Fruit fly (Drosophila melanogaster) whole organism, embryonic: ENCODE data around the gene Dus1.

Experiments
- CG10209 ChIP-seq: fragments of 200-800 bp; sonication (Bioruptor generic); optimal IDR thresholded peaks from 3 replicates; lab custom pipeline; 2017; ENCODE audit warnings: missing biosample characterization, mild to moderate bottlenecking, missing genetic modification characterization, missing genetic modification reagents
- CG10321 ChIP-seq: fragments of 200-800 bp; sonication (Bioruptor generic); IDR thresholded peaks from 2 replicates; pipeline ENCODE4 v1.3.6; 2022; ENCODE audit warnings: missing biosample characterization, missing genetic modification characterization
- CG10366 ChIP-seq: fragments of 200-800 bp; sonication (Bioruptor generic); IDR thresholded peaks from 2 replicates; pipeline ENCODE4 v1.3.6; 2022; ENCODE audit warnings: missing biosample characterization, missing genetic modification characterization
- CG11085 ChIP-seq: fragments of 200-800 bp; sonication (Bioruptor generic); IDR thresholded peaks from 2 replicates; pipeline ENCODE4 v1.3.6; 2022; ENCODE audit warnings: missing biosample characterization, missing genetic modification characterization
- CG11093 ChIP-seq: fragments of 200-800 bp; sonication (Bioruptor generic); IDR thresholded peaks from 3 replicates; pipeline ENCODE4 v1.3.6; 2022; ENCODE audit warnings: missing biosample characterization, missing genetic modification characterization
- CG13775 ChIP-seq: fragments of 200-800 bp; sonication (Bioruptor generic); optimal IDR thresholded peaks from 3 replicates; lab custom pipeline; 2017; ENCODE audit warnings: missing biosample characterization, mild to moderate bottlenecking, missing genetic modification characterization
- CG14014 ChIP-seq: fragments of 200-800 bp; sonication (Bioruptor generic); IDR thresholded peaks from 2 replicates; pipeline ENCODE4 v1.3.6; 2022; ENCODE audit warnings: missing biosample characterization, missing genetic modification characterization
- CG15479 ChIP-seq: fragments of 200-800 bp; sonication (Bioruptor generic); optimal IDR thresholded peaks from 3 replicates; lab custom pipeline; 2019; ENCODE audit warnings: missing biosample characterization, mild to moderate bottlenecking, missing genetic modification characterization, moderate library complexity
- CG17186 ChIP-seq: fragments of 200-800 bp; sonication (Bioruptor generic); optimal IDR thresholded peaks from 3 replicates; lab custom pipeline; 2017; ENCODE audit warnings: missing biosample characterization, missing genetic modification reagents, missing genetic modification characterization
- CG17385 ChIP-seq: fragments of 200-800 bp; sonication (Bioruptor generic); optimal IDR thresholded peaks from 3 replicates; lab custom pipeline; 2018; ENCODE audit warnings: missing biosample characterization, mild to moderate bottlenecking, missing genetic modification characterization
- CG17568 ChIP-seq: fragments of 200-800 bp; sonication (Bioruptor generic); optimal IDR thresholded peaks from 2 replicates; lab custom pipeline; 2018; ENCODE audit warnings: missing biosample characterization, mild to moderate bottlenecking, missing genetic modification characterization, moderate library complexity
- CG32532 ChIP-seq: fragments of 200-800 bp; sonication (Bioruptor generic); IDR thresholded peaks from 2 replicates; pipeline ENCODE4 v1.3.6; 2022; ENCODE audit warnings: missing biosample characterization, missing genetic modification characterization
- CG32772 ChIP-seq: fragments of 200-800 bp; sonication (Bioruptor generic); IDR thresholded peaks from 2 replicates; pipeline ENCODE4 v1.3.6; 2022; ENCODE audit warnings: missing biosample characterization, missing genetic modification characterization
- CG33557 ChIP-seq: fragments of 200-800 bp; sonication (Bioruptor generic); optimal IDR thresholded peaks from 2 replicates; lab custom pipeline; 2019; ENCODE audit warnings: missing biosample characterization, mild to moderate bottlenecking, missing genetic modification characterization, moderate library complexity
- CG34422 ChIP-seq: fragments of 200-800 bp; sonication (Bioruptor generic); IDR thresholded peaks from 3 replicates; pipeline ENCODE4 v1.3.6; 2022; ENCODE audit warnings: missing biosample characterization, missing genetic modification characterization
- CG6683 ChIP-seq: fragments of 200-800 bp; sonication (Bioruptor generic); optimal IDR thresholded peaks from 2 replicates; lab custom pipeline; 2017; ENCODE audit warnings: missing biosample characterization, mild to moderate bottlenecking, missing genetic modification characterization, missing genetic modification reagents
- CG7357 ChIP-seq: fragments of 200-800 bp; sonication (Bioruptor generic); IDR thresholded peaks from 3 replicates; pipeline ENCODE4 v1.3.6; 2022; ENCODE audit warnings: missing biosample characterization, missing genetic modification characterization
- CG8924 ChIP-seq: fragments of 200-800 bp; optimal IDR thresholded peaks from 3 replicates; lab custom pipeline; 2019; ENCODE audit warnings: missing biosample characterization, mild to moderate bottlenecking, missing genetic modification characterization, moderate library complexity
- CG8944 ChIP-seq: fragments of 200-800 bp; sonication (Bioruptor generic); optimal IDR thresholded peaks from 3 replicates; lab custom pipeline; 2016; ENCODE audit warnings: missing biosample characterization, missing genetic modification characterization
- CTCF ChIP-seq: fragments of 200-800 bp; sonication (Bioruptor generic); optimal IDR thresholded peaks from 2 replicates; lab custom pipeline; 2017; ENCODE audit warnings: missing biosample characterization, mild to moderate bottlenecking, missing genetic modification characterization, moderate library complexity
- CkIIα-i1 ChIP-seq: fragments of 200-800 bp; sonication (Bioruptor generic); IDR thresholded peaks from 2 replicates; pipeline ENCODE4 v1.3.6; 2022; ENCODE audit warnings: missing biosample characterization, missing genetic modification characterization
- Doc3 ChIP-seq: fragments of 200-800 bp; sonication (Bioruptor generic); IDR thresholded peaks from 3 replicates; pipeline ENCODE4 v1.3.6; 2022; ENCODE audit warnings: missing biosample characterization, missing genetic modification characterization; ENCODE audit not compliant: partially characterized antibody
- Dref ChIP-seq: fragments of 200-800 bp; sonication (Bioruptor generic); IDR thresholded peaks from 2 replicates; pipeline ENCODE4 v1.3.6; 2022; ENCODE audit warnings: missing biosample characterization, missing genetic modification characterization
- Mad ChIP-seq: fragments of 200-800 bp; sonication (Bioruptor generic); optimal IDR thresholded peaks from 2 replicates; lab custom pipeline; 2016; ENCODE audit warnings: missing biosample characterization, missing genetic modification characterization
- Meics ChIP-seq: fragments of 200-800 bp; sonication (Bioruptor generic); optimal IDR thresholded peaks from 2 replicates; lab custom pipeline; 2017; ENCODE audit warnings: missing biosample characterization, mild to moderate bottlenecking, missing genetic modification characterization
- Mes4 ChIP-seq: fragments of 200-800 bp; sonication (Bioruptor generic); optimal IDR thresholded peaks from 2 replicates; lab custom pipeline; 2016; ENCODE audit warnings: missing biosample characterization, missing genetic modification characterization
- Nf-YA ChIP-seq: fragments of 200-800 bp; sonication (Bioruptor generic); IDR thresholded peaks from 2 replicates; pipeline ENCODE4 v1.3.6; 2022; ENCODE audit warnings: missing biosample characterization, missing genetic modification characterization
- Nf-YC ChIP-seq: fragments of 200-800 bp; optimal IDR thresholded peaks from 3 replicates; lab custom pipeline; 2019; ENCODE audit warnings: missing biosample characterization, mild to moderate bottlenecking, missing genetic modification characterization, moderate library complexity
- PHDP ChIP-seq: fragments of 200-800 bp; sonication (Bioruptor generic); optimal IDR thresholded peaks from 3 replicates; lab custom pipeline; 2018; ENCODE audit warnings: missing biosample characterization, mild to moderate bottlenecking, missing genetic modification characterization, moderate library complexity
- Poxn ChIP-seq: fragments of 200-800 bp; sonication (Bioruptor generic); IDR thresholded peaks from 2 replicates; pipeline ENCODE4 v1.3.6; 2022; ENCODE audit warnings: missing biosample characterization, missing genetic modification characterization
- ac ChIP-seq: fragments of 200-800 bp; sonication (Bioruptor generic); optimal IDR thresholded peaks from 3 replicates; lab custom pipeline; 2017; ENCODE audit warnings: missing biosample characterization, mild to moderate bottlenecking, missing genetic modification characterization
- al ChIP-seq: fragments of 200-800 bp; sonication (Bioruptor generic); IDR thresholded peaks from 2 replicates; pipeline ENCODE4 v1.3.6; 2022; ENCODE audit warnings: missing biosample characterization, missing genetic modification characterization
- aop ChIP-seq: fragments of 200-800 bp; sonication (Bioruptor generic); IDR thresholded peaks from 2 replicates; pipeline ENCODE4 v1.3.6; 2022; ENCODE audit warnings: missing biosample characterization, missing genetic modification characterization
- az2 ChIP-seq: fragments of 200-800 bp; sonication (Bioruptor generic); optimal IDR thresholded peaks from 3 replicates; lab custom pipeline; 2016; ENCODE audit warnings: missing biosample characterization, missing genetic modification characterization
- cg ChIP-seq: fragments of 200-800 bp; sonication (Bioruptor generic); optimal IDR thresholded peaks from 3 replicates; lab custom pipeline; 2019; ENCODE audit warnings: missing biosample characterization, mild to moderate bottlenecking, missing genetic modification characterization, moderate library complexity
- chinmo ChIP-seq: fragments of 200-800 bp; sonication (Bioruptor generic); IDR thresholded peaks from 4 replicates; pipeline ENCODE4 v1.3.6; 2022; ENCODE audit warnings: missing biosample characterization, missing genetic modification characterization; ENCODE audit not compliant: partially characterized antibody
- cwo ChIP-seq: fragments of 200-800 bp; sonication (Bioruptor generic); optimal IDR thresholded peaks from 3 replicates; lab custom pipeline; 2017; ENCODE audit warnings: missing biosample characterization, missing genetic modification characterization, mild to moderate bottlenecking, moderate library complexity, missing genetic modification reagents
- exex ChIP-seq: fragments of 200-800 bp; sonication (Bioruptor generic); optimal IDR thresholded peaks from 4 replicates; lab custom pipeline; 2018; ENCODE audit warnings: missing biosample characterization, mild to moderate bottlenecking, missing genetic modification characterization, moderate library complexity
- gce ChIP-seq: fragments of 200-800 bp; sonication (Bioruptor generic); IDR thresholded peaks from 3 replicates; pipeline ENCODE4 v1.3.6; 2022; ENCODE audit warnings: missing biosample characterization, missing genetic modification characterization
- ind ChIP-seq: fragments of 200-800 bp; sonication (Bioruptor generic); optimal IDR thresholded peaks from 3 replicates; lab custom pipeline; 2016; ENCODE audit warnings: missing biosample characterization, missing genetic modification characterization
- klu ChIP-seq: fragments of 200-800 bp; sonication (Bioruptor generic); IDR thresholded peaks from 2 replicates; pipeline ENCODE4 v1.3.6; 2022; ENCODE audit warnings: missing biosample characterization, missing genetic modification characterization
- lmd ChIP-seq: fragments of 200-800 bp; sonication (Bioruptor generic); IDR thresholded peaks from 2 replicates; pipeline ENCODE4 v1.3.6; 2022; ENCODE audit warnings: missing biosample characterization, missing genetic modification characterization
- mirr ChIP-seq: fragments of 200-800 bp; sonication (Bioruptor generic); optimal IDR thresholded peaks from 3 replicates; lab custom pipeline; 2018; ENCODE audit warnings: missing biosample characterization, mild to moderate bottlenecking, missing genetic modification characterization
- nau ChIP-seq: fragments of 200-800 bp; sonication (Bioruptor generic); optimal IDR thresholded peaks from 3 replicates; lab custom pipeline; 2017; ENCODE audit warnings: missing biosample characterization, mild to moderate bottlenecking, missing genetic modification characterization, missing genetic modification reagents
- nerfin-1 ChIP-seq: fragments of 200-800 bp; sonication (Bioruptor generic); optimal IDR thresholded peaks from 3 replicates; lab custom pipeline; 2019; ENCODE audit warnings: missing biosample characterization, mild to moderate bottlenecking, missing genetic modification characterization, moderate library complexity
- pzg ChIP-seq: fragments of 200-800 bp; sonication (Bioruptor generic); optimal IDR thresholded peaks from 3 replicates; lab custom pipeline; 2018; ENCODE audit warnings: missing biosample characterization, mild to moderate bottlenecking, missing genetic modification characterization, moderate library complexity
- sc ChIP-seq, 3 experiments: fragments of >200 bp in 2 of 3; fragments of 200-800 bp in 1 of 3; sonication (Bioruptor generic) in 1 of 3; optimal IDR thresholded peaks; 2 replicates in 2 of 3; 3 replicates in 1 of 3; lab custom pipeline; 2017; ENCODE audit warnings: mild to moderate bottlenecking in 1 of 3, missing biosample characterization in 1 of 3, missing genetic modification characterization in 1 of 3, missing genetic modification reagents in 1 of 3
- sd ChIP-seq: fragments of 200-800 bp; sonication (Bioruptor generic); optimal IDR thresholded peaks from 3 replicates; lab custom pipeline; 2018; ENCODE audit warnings: missing biosample characterization, mild to moderate bottlenecking, missing genetic modification characterization, moderate library complexity
- slbo ChIP-seq: fragments of 200-800 bp; sonication (Bioruptor generic); IDR thresholded peaks from 2 replicates; pipeline ENCODE4 v1.3.6; 2022; ENCODE audit warnings: missing biosample characterization, missing genetic modification characterization
- sqz ChIP-seq: fragments of 200-800 bp; sonication (Bioruptor generic); optimal IDR thresholded peaks from 3 replicates; lab custom pipeline; 2018; ENCODE audit warnings: missing biosample characterization, mild to moderate bottlenecking, missing genetic modification characterization
- zfh2 ChIP-seq: fragments of 200-800 bp; sonication (Bioruptor generic); optimal IDR thresholded peaks from 2 replicates; lab custom pipeline; 2016; ENCODE audit warnings: missing biosample characterization, missing genetic modification characterization

Dus1 gene

DNA sequence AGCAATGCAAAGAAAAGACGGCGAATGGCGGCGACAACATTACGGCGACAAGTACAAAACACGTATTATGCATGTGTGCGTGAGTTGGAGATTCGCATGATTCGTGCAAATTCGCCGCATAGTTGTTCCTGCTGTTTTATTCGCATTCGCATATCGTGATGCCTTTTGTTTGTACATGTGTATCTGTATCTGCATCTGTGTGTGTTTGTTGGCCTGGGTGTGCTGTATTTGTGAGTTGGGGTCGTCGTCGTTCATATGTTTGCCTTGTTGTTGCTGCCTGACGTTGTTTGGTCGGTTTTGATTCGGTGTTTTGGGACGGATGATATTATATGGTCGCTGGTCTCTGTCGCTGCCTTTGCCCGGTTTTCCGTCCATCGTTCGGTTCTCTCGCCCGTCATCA is 24.1 kb downstream of the Dus1 start (continued):
- TF ChIP-seq ac (GFP tag; lab: Kevin White, UChicago) = no peak
- no peak for TF ChIP-seq klu (GFP tag; lab: Robert Waterston, UW)
- TF ChIP-seq zfh2 (GFP tag; lab: Kevin White, UChicago) = no peak
- peak; percentile 60 for TF ChIP-seq cg (GFP tag; lab: Kevin White, UChicago)
- TF ChIP-seq aop (GFP tag; lab: Robert Waterston, UW) = no peak
- no peak for TF ChIP-seq Mad (GFP tag; lab: Kevin White, UChicago)
- no peak for TF ChIP-seq Dref (GFP tag; lab: Robert Waterston, UW)
- no peak for TF ChIP-seq gce (GFP tag; lab: Robert Waterston, UW)
- no peak for TF ChIP-seq pzg (GFP tag; lab: Kevin White, UChicago)
- TF ChIP-seq slbo (GFP tag; lab: Robert Waterston, UW) = no peak
- TF ChIP-seq Mes4 (GFP tag; lab: Kevin White, UChicago) = no peak
- no peak for TF ChIP-seq CG8944
- peak; percentile 70; the same call in 2 of the 4 replicates for TF ChIP-seq chinmo (GFP tag; lab: Robert Waterston, UW)
- no peak for TF ChIP-seq al
- TF ChIP-seq Doc3 = no peak
- TF ChIP-seq CG8924 (tag; lab: Kevin White, UChicago) = no peak
- no peak for TF ChIP-seq CG6683 (GFP tag; lab: Kevin White, UChicago)
- TF ChIP-seq CG11093 = no peak
- no peak for TF ChIP-seq CG11085 (GFP tag; lab: Robert Waterston, UW)
- no peak for TF ChIP-seq lmd (GFP tag; lab: Robert Waterston, UW)
- no peak for TF ChIP-seq exex (tag; lab: Kevin White, UChicago)
- TF ChIP-seq CG13775 (GFP tag; lab: Kevin White, UChicago) = no peak
- no peak for TF ChIP-seq CG17568 (GFP tag; lab: Kevin White, UChicago)
- no peak for TF ChIP-seq PHDP
- peak; percentile 15 for TF ChIP-seq CG15479 (GFP tag; lab: Kevin White, UChicago)
- no peak for TF ChIP-seq Poxn (GFP tag; lab: Robert Waterston, UW)
- no peak for TF ChIP-seq ind
- no peak for TF ChIP-seq CG17186 (GFP tag; lab: Kevin White, UChicago)
- TF ChIP-seq az2 (GFP tag; lab: Kevin White, UChicago) = no peak
- no peak for TF ChIP-seq Meics (GFP tag; lab: Kevin White, UChicago)
- no peak for TF ChIP-seq nau (GFP tag; lab: Kevin White, UChicago)
- no peak for TF ChIP-seq CG10321 (GFP tag; lab: Robert Waterston, UW)
- no peak for TF ChIP-seq CTCF (GFP tag; lab: Kevin White, UChicago)
- no peak for TF ChIP-seq cwo (GFP tag; lab: Kevin White, UChicago)

- peak; percentile 46 for TF ChIP-seq nerfin-1 (tag; lab: Kevin White, UChicago)
- peak; percentile 39; the same call in 1 of the 2 replicates for TF ChIP-seq CG32772 (GFP tag; lab: Robert Waterston, UW)
- TF ChIP-seq CG17568 (GFP tag; lab: Kevin White, UChicago) = peak; percentile 18
- TF ChIP-seq CG17385 (GFP tag; lab: Kevin White, UChicago) = peak; percentile 7
- TF ChIP-seq CG32532 (GFP tag; lab: Robert Waterston, UW) = peak; percentile 43; the same call in 1 of the 2 replicates
- TF ChIP-seq Nf-YA (GFP tag; lab: Robert Waterston, UW) = 0 out of 2 replicates have a peak, but pooled peaks have one; percentile 2
- TF ChIP-seq CkIIα-i1 (GFP tag; lab: Robert Waterston, UW) = no peak
- peak; percentile 92; the same call in 2 of the 3 replicates for TF ChIP-seq CG34422 (GFP tag; lab: Robert Waterston, UW)
- TF ChIP-seq mirr = peak; percentile 41
- peak; percentile 96 for TF ChIP-seq sqz (GFP tag; lab: Kevin White, UChicago)
- peak; percentile 36; the same call in 1 of the 2 replicates for TF ChIP-seq CG14014 (GFP tag; lab: Robert Waterston, UW)
- no peak for TF ChIP-seq sc (optimal IDR thresholded peaks at IDR 0.05; lab: Kevin White, UChicago)
- TF ChIP-seq sc (GFP tag; optimal IDR thresholded peaks at IDR 0.05; lab: Kevin White, UChicago) = no peak
- TF ChIP-seq CG10366 (GFP tag; lab: Robert Waterston, UW) = no peak
- no peak for TF ChIP-seq CG33557 (GFP tag; lab: Kevin White, UChicago)
- peak; percentile 15 for TF ChIP-seq Nf-YC (tag; lab: Kevin White, UChicago)
- no peak for TF ChIP-seq CG7357 (GFP tag; lab: Robert Waterston, UW)
- TF ChIP-seq CG10209 (GFP tag; lab: Kevin White, UChicago) = peak; percentile 85
- TF ChIP-seq sd = peak; percentile 70
These were observed 24.7 kb downstream of the Dus1 start for dm6 chr2L:246656-247340.
